Fruit fly (Drosophila melanogaster) whole organism: Measurements from ENCODE around the gene CG14362.

ENCODE experiments used
- CG8478 ChIP-seq: fragments of >200 bp; optimal IDR thresholded peaks from 2 replicates; lab custom pipeline; 2018; ENCODE audit warnings: inconsistent platforms
- Dll ChIP-seq: fragments of >200 bp; optimal IDR thresholded peaks from 2 replicates; lab custom pipeline; 2017
- EcR ChIP-seq, 2 experiments: fragments of >200 bp; optimal IDR thresholded peaks; 2 replicates each; lab custom pipeline; 2017; ENCODE audit warnings: missing biosample characterization in 2 of 2, missing genetic modification characterization in 2 of 2, missing genetic modification reagents in 2 of 2
- pan ChIP-seq: fragments of >200 bp; optimal IDR thresholded peaks from 2 replicates; lab custom pipeline; 2017
- psq ChIP-seq: fragments of >200 bp; optimal IDR thresholded peaks from 2 replicates; lab custom pipeline; 2017
- usp ChIP-seq: fragments of >200 bp; optimal IDR thresholded peaks from 2 replicates; lab custom pipeline; 2017; ENCODE audit warnings: missing biosample characterization, missing genetic modification characterization, mixed read lengths

dm6 chr3R:13827953-13828922 lies 27.0 kb downstream of the CG14362 start, which contains the start of gene Mst87F:
- TF ChIP-seq Dll (lab: Kevin White, UChicago) (no peak), pan (lab: Kevin White, UChicago) (no peak), CG8478 (lab: Kevin White, UChicago) (no peak), usp (no peak), psq (lab: Kevin White, UChicago) (no peak), EcR (GFP tag; optimal IDR thresholded peaks at IDR 0.05; lab: Kevin White, UChicago) (peak in 1 of 2 experiments; percentile 4)
